Fruit fly (Drosophila melanogaster) whole organism, prepupa: ENCODE measurements around the gene Daao2.
A peak's percentile ranks its signal among the peaks of the same experiment; 100 is the strongest.

Experiments
- Blimp-1 ChIP-seq: fragments of 200-800 bp; sonication (Bioruptor generic); optimal IDR thresholded peaks from 3 replicates; lab custom pipeline; 2017; ENCODE audit warnings: missing biosample characterization, missing genetic modification characterization, mild to moderate bottlenecking, moderate library complexity, missing genetic modification reagents
- CG10669 ChIP-seq: fragments of 200-800 bp; sonication (Bioruptor generic); optimal IDR thresholded peaks from 3 replicates; lab custom pipeline; 2018; ENCODE audit warnings: missing biosample characterization, mild to moderate bottlenecking, missing genetic modification characterization, moderate library complexity
- CG11762 ChIP-seq: fragments of 200-800 bp; sonication (Bioruptor generic); optimal IDR thresholded peaks from 3 replicates; lab custom pipeline; 2016; ENCODE audit warnings: missing biosample characterization, missing genetic modification characterization; ENCODE audit not compliant: insufficient read depth
- CG11902 ChIP-seq: fragments of 200-800 bp; sonication (Bioruptor generic); optimal IDR thresholded peaks from 3 replicates; lab custom pipeline; 2016; ENCODE audit warnings: missing biosample characterization, missing genetic modification characterization
- CG31627 ChIP-seq: fragments of 200-800 bp; sonication (Bioruptor generic); optimal IDR thresholded peaks from 3 replicates; lab custom pipeline; 2016; ENCODE audit warnings: missing biosample characterization, missing genetic modification characterization
- CG32006 ChIP-seq: fragments of 200-800 bp; sonication (Bioruptor generic); optimal IDR thresholded peaks from 3 replicates; lab custom pipeline; 2017; ENCODE audit warnings: missing biosample characterization, mild to moderate bottlenecking, missing genetic modification characterization
- CG3919 ChIP-seq: fragments of 200-800 bp; sonication (Bioruptor generic); optimal IDR thresholded peaks from 3 replicates; lab custom pipeline; 2016; ENCODE audit warnings: missing biosample characterization, missing genetic modification characterization
- CG4318 ChIP-seq: fragments of 200-800 bp; sonication (Bioruptor generic); optimal IDR thresholded peaks from 3 replicates; lab custom pipeline; 2017; ENCODE audit warnings: missing biosample characterization, mild to moderate bottlenecking, missing genetic modification characterization
- CG6163 ChIP-seq: fragments of 200-800 bp; sonication (Bioruptor generic); IDR thresholded peaks from 3 replicates; pipeline ENCODE4 v1.3.6; 2022; ENCODE audit warnings: missing biosample characterization, missing genetic modification characterization
- CG6276 ChIP-seq: fragments of 200-800 bp; sonication (Bioruptor generic); optimal IDR thresholded peaks from 2 replicates; lab custom pipeline; 2017; ENCODE audit warnings: missing biosample characterization, mild to moderate bottlenecking, missing genetic modification characterization
- CG6792 ChIP-seq: fragments of 200-800 bp; sonication (Bioruptor generic); optimal IDR thresholded peaks from 3 replicates; lab custom pipeline; 2016; ENCODE audit warnings: missing biosample characterization, missing genetic modification characterization
- CG6808 ChIP-seq: fragments of 200-800 bp; sonication (Bioruptor generic); optimal IDR thresholded peaks from 3 replicates; lab custom pipeline; 2017; ENCODE audit warnings: missing biosample characterization, missing genetic modification characterization, mild to moderate bottlenecking, moderate library complexity, missing genetic modification reagents
- CG6854 ChIP-seq: fragments of 200-800 bp; sonication (Bioruptor generic); optimal IDR thresholded peaks from 2 replicates; lab custom pipeline; 2017; ENCODE audit warnings: missing biosample characterization, mild to moderate bottlenecking, missing genetic modification characterization
- CG7368 ChIP-seq: fragments of 200-800 bp; sonication (Bioruptor generic); optimal IDR thresholded peaks from 3 replicates; lab custom pipeline; 2016; ENCODE audit warnings: missing biosample characterization, missing genetic modification characterization
- CG8119 ChIP-seq: fragments of 200-800 bp; sonication (Bioruptor generic); IDR thresholded peaks from 3 replicates; pipeline ENCODE4 v1.3.6; 2022; ENCODE audit warnings: missing biosample characterization, missing genetic modification characterization
- CG8319 ChIP-seq: fragments of 200-800 bp; sonication (Bioruptor generic); optimal IDR thresholded peaks from 3 replicates; lab custom pipeline; 2016; ENCODE audit warnings: missing biosample characterization, missing genetic modification characterization
- CG8632 ChIP-seq: fragments of 200-800 bp; sonication (Bioruptor generic); optimal IDR thresholded peaks from 3 replicates; lab custom pipeline; 2016; ENCODE audit warnings: missing biosample characterization, missing genetic modification characterization
- CG9139 ChIP-seq: fragments of 200-800 bp; sonication (Bioruptor generic); optimal IDR thresholded peaks from 3 replicates; lab custom pipeline; 2017; ENCODE audit warnings: missing biosample characterization, mild to moderate bottlenecking, missing genetic modification characterization
- Eip75B ChIP-seq: fragments of 200-800 bp; sonication (Bioruptor generic); optimal IDR thresholded peaks from 3 replicates; lab custom pipeline; 2016; ENCODE audit warnings: missing biosample characterization, missing genetic modification characterization
- Eip78C ChIP-seq: fragments of 200-800 bp; sonication (Bioruptor generic); peaks from one replicate; lab custom pipeline; 2016; ENCODE audit warnings: missing biosample characterization, missing genetic modification characterization
- Eip93F ChIP-seq: fragments of 200-800 bp; sonication (Bioruptor generic); optimal IDR thresholded peaks from 2 replicates; lab custom pipeline; 2016; ENCODE audit warnings: missing biosample characterization, mild to moderate bottlenecking, missing genetic modification characterization
- Ets96B ChIP-seq: fragments of 200-800 bp; optimal IDR thresholded peaks from 2 replicates; lab custom pipeline; 2019; ENCODE audit warnings: missing biosample characterization, mild to moderate bottlenecking, missing genetic modification characterization, moderate library complexity
- Gug ChIP-seq: fragments of 200-800 bp; sonication (Bioruptor generic); IDR thresholded peaks from 2 replicates; pipeline ENCODE4 v1.3.6; 2022; ENCODE audit warnings: missing biosample characterization, missing genetic modification characterization
- Lpt ChIP-seq: fragments of 200-800 bp; sonication (Bioruptor generic); optimal IDR thresholded peaks from 3 replicates; lab custom pipeline; 2016; ENCODE audit warnings: missing biosample characterization, missing genetic modification characterization
- Met ChIP-seq: fragments of 200-800 bp; sonication (Bioruptor generic); optimal IDR thresholded peaks from 3 replicates; lab custom pipeline; 2016; ENCODE audit warnings: missing biosample characterization, missing genetic modification characterization
- OdsH ChIP-seq: fragments of 200-800 bp; sonication (Bioruptor generic); optimal IDR thresholded peaks from 3 replicates; lab custom pipeline; 2016; ENCODE audit warnings: missing biosample characterization, missing genetic modification characterization
- Smox ChIP-seq: fragments of 200-800 bp; sonication (Bioruptor generic); optimal IDR thresholded peaks from 3 replicates; lab custom pipeline; 2016; ENCODE audit warnings: missing biosample characterization, missing genetic modification characterization
- Sox102F ChIP-seq: fragments of 200-800 bp; sonication (Bioruptor generic); optimal IDR thresholded peaks from 2 replicates; lab custom pipeline; 2016; ENCODE audit warnings: missing biosample characterization, mild to moderate bottlenecking, missing genetic modification characterization
- Sox14 ChIP-seq: fragments of 200-800 bp; sonication (Bioruptor generic); optimal IDR thresholded peaks from 3 replicates; lab custom pipeline; 2016; ENCODE audit warnings: missing biosample characterization, missing genetic modification characterization
- Sox15 ChIP-seq: fragments of 200-800 bp; sonication (Bioruptor generic); optimal IDR thresholded peaks from 3 replicates; lab custom pipeline; 2016; ENCODE audit warnings: missing biosample characterization, missing genetic modification characterization
- achi ChIP-seq: fragments of 200-800 bp; sonication (Bioruptor generic); optimal IDR thresholded peaks from 3 replicates; lab custom pipeline; 2016; ENCODE audit warnings: missing biosample characterization, missing genetic modification characterization
- cyc ChIP-seq: fragments of 200-800 bp; sonication (Bioruptor generic); optimal IDR thresholded peaks from 3 replicates; lab custom pipeline; 2016; ENCODE audit warnings: missing biosample characterization, missing genetic modification characterization
- dac ChIP-seq: fragments of 200-800 bp; sonication (Bioruptor generic); optimal IDR thresholded peaks from 2 replicates; lab custom pipeline; 2017; ENCODE audit warnings: missing biosample characterization, mild to moderate bottlenecking, missing genetic modification characterization
- dsx ChIP-seq: fragments of 200-800 bp; optimal IDR thresholded peaks from 3 replicates; lab custom pipeline; 2019; ENCODE audit warnings: missing biosample characterization, mild to moderate bottlenecking, missing genetic modification characterization, moderate library complexity; ENCODE audit not compliant: poor library complexity, severe bottlenecking
- esn ChIP-seq: fragments of 200-800 bp; sonication (Bioruptor generic); optimal IDR thresholded peaks from 2 replicates; lab custom pipeline; 2016; ENCODE audit warnings: missing biosample characterization, mild to moderate bottlenecking, missing genetic modification characterization, moderate library complexity
- fd59A ChIP-seq: fragments of 200-800 bp; sonication (Bioruptor generic); optimal IDR thresholded peaks from 2 replicates; lab custom pipeline; 2017; ENCODE audit warnings: missing biosample characterization, mild to moderate bottlenecking, missing genetic modification characterization, missing genetic modification reagents
- fd85E ChIP-seq: fragments of 200-800 bp; sonication (Bioruptor generic); optimal IDR thresholded peaks from 3 replicates; lab custom pipeline; 2016; ENCODE audit warnings: missing biosample characterization, missing genetic modification characterization
- pdm3 ChIP-seq: fragments of 200-800 bp; sonication (Bioruptor generic); optimal IDR thresholded peaks from 3 replicates; lab custom pipeline; 2016; ENCODE audit warnings: missing biosample characterization, missing genetic modification characterization
- salr ChIP-seq, 2 experiments: fragments of 200-800 bp; sonication (Bioruptor generic); optimal IDR thresholded peaks; 3 replicates each; lab custom pipeline; 2016 to 2018; ENCODE audit warnings: missing biosample characterization in 2 of 2, missing genetic modification characterization in 2 of 2, mild to moderate bottlenecking in 1 of 2
- spab ChIP-seq: fragments of 200-800 bp; sonication (Bioruptor generic); optimal IDR thresholded peaks from 2 replicates; lab custom pipeline; 2017; ENCODE audit warnings: missing biosample characterization, mild to moderate bottlenecking, missing genetic modification characterization, missing genetic modification reagents
- svp ChIP-seq: fragments of 200-800 bp; sonication (Bioruptor generic); peaks from one replicate; lab custom pipeline; 2016; ENCODE audit warnings: missing biosample characterization, missing genetic modification characterization
- topi ChIP-seq: fragments of 200-800 bp; sonication (Bioruptor generic); optimal IDR thresholded peaks from 3 replicates; lab custom pipeline; 2016; ENCODE audit warnings: missing biosample characterization, missing genetic modification characterization
- vri ChIP-seq: fragments of 200-800 bp; sonication (Bioruptor generic); optimal IDR thresholded peaks from 3 replicates; lab custom pipeline; 2016; ENCODE audit warnings: missing biosample characterization, mild to moderate bottlenecking, missing genetic modification characterization

Gene Daao2

DNA sequence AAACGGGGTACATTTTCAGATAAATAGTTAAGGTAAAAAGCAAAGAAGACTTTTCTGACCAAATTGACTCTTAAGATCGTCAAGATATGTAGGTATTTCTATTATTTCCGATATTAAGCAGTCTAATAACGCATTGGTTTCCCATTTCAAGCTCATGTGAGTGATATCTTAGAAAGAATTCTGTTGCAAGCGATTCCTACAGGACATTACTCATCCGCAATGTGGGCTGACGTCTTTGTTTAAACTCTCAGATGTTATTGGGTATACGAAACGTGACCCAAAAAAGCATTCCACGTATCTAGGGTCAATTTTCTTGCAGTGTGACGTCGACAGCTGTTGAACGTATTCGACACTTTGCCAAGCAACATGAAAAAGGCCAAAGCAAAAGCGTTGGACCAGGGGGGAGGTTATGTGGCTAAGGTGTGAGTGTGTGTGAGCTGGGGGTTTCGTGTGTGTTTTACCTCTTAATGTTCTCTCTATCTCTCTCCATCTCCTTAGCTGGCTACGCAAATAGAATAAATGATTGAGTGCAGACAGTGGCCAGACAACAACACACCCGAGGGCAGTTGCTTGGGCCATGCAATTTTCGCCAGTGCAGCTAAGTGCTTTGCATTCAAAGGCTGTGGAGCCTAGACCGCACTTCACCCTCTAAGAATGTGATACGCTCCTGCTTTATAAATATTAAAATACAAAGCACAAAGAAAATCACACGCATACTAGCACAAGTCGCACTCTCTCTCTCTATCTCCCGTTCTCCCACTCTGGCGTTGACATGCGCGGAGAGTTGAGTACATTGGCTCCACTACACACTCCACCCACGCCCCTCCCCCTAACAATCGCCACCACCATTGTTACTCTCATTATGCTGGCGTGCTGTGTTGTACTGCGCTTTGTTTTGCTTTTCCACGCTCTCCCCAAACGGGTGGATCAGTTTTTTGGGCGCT lies 15.5 kb upstream of the Daao2 start (continued):
- TF ChIP-seq CG7368 (GFP tag; lab: Kevin White, UChicago) (peak; percentile 88), CG6808 (peak; percentile 96), vri (GFP tag; lab: Kevin White, UChicago) (peak; percentile 72), fd85E (GFP tag; lab: Kevin White, UChicago) (peak; percentile 67), dac (GFP tag; lab: Kevin White, UChicago) (peak; percentile 89), CG6792 (GFP tag; lab: Kevin White, UChicago) (peak; percentile 94), spab (GFP tag; lab: Kevin White, UChicago) (peak; percentile 94), Sox15 (GFP tag; lab: Kevin White, UChicago) (peak; percentile 95), CG9139 (peak; percentile 85), Eip93F (GFP tag; lab: Kevin White, UChicago) (peak; percentile 79), Smox (GFP tag; lab: Kevin White, UChicago) (peak; percentile 91), Blimp-1 (GFP tag; lab: Kevin White, UChicago) (peak; percentile 82), topi (peak; percentile 95), CG8319 (GFP tag; lab: Kevin White, UChicago) (peak; percentile 90), CG32006 (peak; percentile 98), Eip75B (peak; percentile 96), CG8119 (GFP tag; lab: Robert Waterston, UW) (peak; percentile 93), pdm3 (GFP tag; lab: Kevin White, UChicago) (peak; percentile 96), salr (GFP tag; optimal IDR thresholded peaks at IDR 0.05; lab: Kevin White, UChicago) (peak; percentile 62 to 99), dsx (GFP tag; lab: Kevin White, UChicago) (peak; percentile 85), CG31627 (peak; percentile 96), CG10669 (peak; percentile 92), fd59A (GFP tag; lab: Kevin White, UChicago) (peak; percentile 93), Met (peak; percentile 94), CG4318 (GFP tag; lab: Kevin White, UChicago) (peak; percentile 95), CG6163 (GFP tag; lab: Robert Waterston, UW) (peak; percentile 91)

DNA sequence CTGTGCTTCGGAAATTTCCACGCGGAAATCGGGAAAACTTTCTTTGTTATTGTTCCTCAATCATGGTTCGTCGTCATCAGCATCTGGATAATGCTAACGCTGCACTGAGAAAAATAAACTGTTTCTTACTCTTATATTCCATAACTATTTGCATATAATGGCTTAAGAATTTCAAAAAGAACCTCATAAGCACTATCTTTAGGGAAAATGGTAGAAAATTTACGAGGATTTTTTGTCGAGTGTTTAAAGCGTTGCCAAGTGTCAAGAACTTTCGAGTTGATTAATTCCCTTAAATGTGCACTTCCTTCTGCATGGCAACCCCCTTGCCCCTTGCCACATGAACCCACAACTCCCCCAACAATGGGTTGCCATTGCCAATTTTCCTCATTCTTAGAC lies 14.8 kb upstream of the Daao2 start:
- TF ChIP-seq CG11762 (GFP tag; lab: Kevin White, UChicago) (peak; percentile 56), Sox14 (no peak), CG11902 (GFP tag; lab: Kevin White, UChicago) (no peak), CG31627 (peak; percentile 57), salr (GFP tag; optimal IDR thresholded peaks at IDR 0.05; lab: Kevin White, UChicago) (peak in 1 of 2 experiments; percentile 53), CG9139 (no peak), Eip93F (GFP tag; lab: Kevin White, UChicago) (no peak), CG6854 (GFP tag; lab: Kevin White, UChicago) (no peak), topi (peak; percentile 53), CG6792 (GFP tag; lab: Kevin White, UChicago) (no peak), Met (peak; percentile 18), OdsH (GFP tag; lab: Kevin White, UChicago) (peak; percentile 67), CG7368 (GFP tag; lab: Kevin White, UChicago) (peak; percentile 46), spab (GFP tag; lab: Kevin White, UChicago) (peak; percentile 10), CG4318 (GFP tag; lab: Kevin White, UChicago) (peak; percentile 73), Sox102F (GFP tag; lab: Kevin White, UChicago) (peak; percentile 27), Eip78C (GFP tag; lab: Kevin White, UChicago) (peak; percentile 75), CG3919 (GFP tag; lab: Kevin White, UChicago) (peak; percentile 59), CG8632 (GFP tag; lab: Kevin White, UChicago) (peak; percentile 51), Eip75B (peak; percentile 3), dac (GFP tag; lab: Kevin White, UChicago) (peak; percentile 59), dsx (GFP tag; lab: Kevin White, UChicago) (peak; percentile 5), fd59A (GFP tag; lab: Kevin White, UChicago) (peak; percentile 5), Blimp-1 (GFP tag; lab: Kevin White, UChicago) (no peak), Ets96B (peak; percentile 64), CG10669 (peak; percentile 57), CG32006 (peak; percentile 79), CG6276 (peak; percentile 58), cyc (peak; percentile 44), Lpt (GFP tag; lab: Kevin White, UChicago) (no peak), svp (GFP tag; lab: Kevin White, UChicago) (peak; percentile 85), Sox15 (GFP tag; lab: Kevin White, UChicago) (peak; percentile 17), CG8119 (GFP tag; lab: Robert Waterston, UW) (peak; percentile 72), Gug (GFP tag; lab: Robert Waterston, UW) (peak; percentile 38), esn (GFP tag; lab: Kevin White, UChicago) (no peak), CG6808 (peak; percentile 20), Smox (GFP tag; lab: Kevin White, UChicago) (peak; percentile 2), CG8319 (GFP tag; lab: Kevin White, UChicago) (no peak), achi (GFP tag; lab: Kevin White, UChicago) (peak; percentile 76)
